Fruit fly (Drosophila melanogaster): Measurements from ENCODE around the gene Taf7.

The Taf7 gene

dm6 chr3R:7895457-7895856, 11.7 kb upstream of the Taf7 start (continued):
- TF ChIP-seq Stat92E (GFP tag; optimal IDR thresholded peaks at IDR 0.05) (no peak), CG15514 (GFP tag; optimal IDR thresholded peaks at IDR 0.05) (peak; percentile 76), phol (tag; optimal IDR thresholded peaks at IDR 0.05) (peak; percentile 39), E2f1 (GFP tag; IDR thresholded peaks at IDR 0.05) (peak; percentile 67), CG16863 (GFP tag; optimal IDR thresholded peaks at IDR 0.05) (no peak), cwo (GFP tag; optimal IDR thresholded peaks at IDR 0.05) (peak; percentile 77), CoRest (tag; optimal IDR thresholded peaks at IDR 0.05) (peak; percentile 71), Six4 (GFP tag; optimal IDR thresholded peaks at IDR 0.05) (peak; percentile 5), CG6689 (GFP tag; IDR thresholded peaks at IDR 0.05) (peak; percentile 67), twi (tag; optimal IDR thresholded peaks at IDR 0.05) (no peak), NfI (GFP tag; optimal IDR thresholded peaks at IDR 0.05) (no peak), CG8944 (GFP tag; optimal IDR thresholded peaks at IDR 0.05) (no peak), CG17328 (GFP tag; IDR thresholded peaks at IDR 0.05) (0 out of 2 replicates have a peak, but pooled peaks have one; percentile 22), CG12104 (GFP tag; optimal IDR thresholded peaks at IDR 0.05) (peak; percentile 37), bigmax (GFP tag; optimal IDR thresholded peaks at IDR 0.05) (no peak), Antp (GFP tag; optimal IDR thresholded peaks at IDR 0.05) (peak; percentile 48), ranshi (GFP tag; IDR thresholded peaks at IDR 0.05) (peak; percentile 80), yki (optimal IDR thresholded peaks at IDR 0.05) (no peak), nau (GFP tag; optimal IDR thresholded peaks at IDR 0.05) (no peak), BEAF-32 (GFP tag; optimal IDR thresholded peaks at IDR 0.05) (no peak), ttk (GFP tag; IDR thresholded peaks at IDR 0.05) (peak; percentile 69), dpn (GFP tag; optimal IDR thresholded peaks at IDR 0.05) (peak; percentile 63 to 66), CG10462 (GFP tag; optimal IDR thresholded peaks at IDR 0.05) (no peak), jumu (GFP tag; optimal IDR thresholded peaks at IDR 0.05) (peak; percentile 39), tap (tag; optimal IDR thresholded peaks at IDR 0.05) (no peak), Eip74EF (GFP tag; optimal IDR thresholded peaks at IDR 0.05) (peak in 1 of 2 experiments; percentile 65), pnt (GFP tag; optimal IDR thresholded peaks at IDR 0.05) (peak; percentile 30), abd-A (tag; optimal IDR thresholded peaks at IDR 0.05) (no peak), CG17612 (GFP tag; IDR thresholded peaks at IDR 0.05) (peak; percentile 47; the same call in 1 of the 2 replicates), B-H1 (GFP tag; IDR thresholded peaks at IDR 0.05) (peak; percentile 75), sob (GFP tag; IDR thresholded peaks at IDR 0.05) (peak; percentile 75), MBD-R2 (GFP tag; IDR thresholded peaks at IDR 0.05) (peak; percentile 30; the same call in 1 of the 2 replicates), CG32772 (GFP tag; IDR thresholded peaks at IDR 0.05) (no peak), CG15696 (tag; optimal IDR thresholded peaks at IDR 0.05) (no peak), tio (GFP tag; optimal IDR thresholded peaks at IDR 0.05) (peak; percentile 61), onecut (GFP tag; IDR thresholded peaks at IDR 0.05) (no peak; the same call in 1 of the 2 replicates), CG7372 (GFP tag; IDR thresholded peaks at IDR 0.05) (peak; percentile 55), CG7928 (GFP tag; optimal IDR thresholded peaks at IDR 0.05) (peak; percentile 51), Lpt (GFP tag; optimal IDR thresholded peaks at IDR 0.05) (no peak), grau (tag; optimal IDR thresholded peaks at IDR 0.05) (peak; percentile 83), Hmx (GFP tag; optimal IDR thresholded peaks at IDR 0.05) (peak; percentile 52), her (GFP tag; optimal IDR thresholded peaks at IDR 0.05) (peak; percentile 48), CG12071 (GFP tag; optimal IDR thresholded peaks at IDR 0.05) (no peak), CG1602 (GFP tag; optimal IDR thresholded peaks at IDR 0.05) (peak; percentile 35), Scr (GFP tag; IDR thresholded peaks at IDR 0.05; ENCODE audit: partially characterized antibody) (no peak), CG17829 (tag; optimal IDR thresholded peaks at IDR 0.05) (peak; percentile 42), CG6854 (GFP tag; optimal IDR thresholded peaks at IDR 0.05) (peak; percentile 71), CG9215 (GFP tag; IDR thresholded peaks at IDR 0.05) (peak; percentile 55), gfzf (GFP tag; optimal IDR thresholded peaks at IDR 0.05) (no peak), CG14014 (GFP tag; IDR thresholded peaks at IDR 0.05) (peak; percentile 84), Jarid2 (GFP tag; optimal IDR thresholded peaks at IDR 0.05) (no peak)

All from whole organism, embryonic.